Fruit fly (Drosophila melanogaster): ENCODE results near the gene ph-d.
A peak's percentile ranks its signal among the peaks of the same experiment; 100 is the strongest.

The ph-d gene

DNA sequence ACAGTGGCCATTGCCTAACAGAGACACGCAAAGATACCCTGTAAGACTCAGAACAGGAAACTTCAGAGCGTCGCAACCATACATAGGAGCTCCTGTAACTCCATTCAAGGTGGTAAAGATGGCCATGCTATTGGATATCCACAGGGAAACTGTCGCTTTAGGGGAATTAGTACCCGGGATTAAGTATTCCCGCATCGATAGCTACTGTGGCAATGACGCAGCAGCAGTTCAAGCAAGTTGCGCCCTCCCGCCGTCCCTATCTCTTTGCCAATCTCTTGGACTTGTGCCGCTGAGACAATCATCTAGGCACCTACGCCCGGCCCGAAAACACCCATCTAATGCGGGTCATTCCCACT lies 52.4 kb downstream of the ph-d start:
- TF ChIP-seq CG17801 (GFP tag; optimal IDR thresholded peaks at IDR 0.05; ENCODE audit: partially characterized antibody): peak; percentile 72

DNA sequence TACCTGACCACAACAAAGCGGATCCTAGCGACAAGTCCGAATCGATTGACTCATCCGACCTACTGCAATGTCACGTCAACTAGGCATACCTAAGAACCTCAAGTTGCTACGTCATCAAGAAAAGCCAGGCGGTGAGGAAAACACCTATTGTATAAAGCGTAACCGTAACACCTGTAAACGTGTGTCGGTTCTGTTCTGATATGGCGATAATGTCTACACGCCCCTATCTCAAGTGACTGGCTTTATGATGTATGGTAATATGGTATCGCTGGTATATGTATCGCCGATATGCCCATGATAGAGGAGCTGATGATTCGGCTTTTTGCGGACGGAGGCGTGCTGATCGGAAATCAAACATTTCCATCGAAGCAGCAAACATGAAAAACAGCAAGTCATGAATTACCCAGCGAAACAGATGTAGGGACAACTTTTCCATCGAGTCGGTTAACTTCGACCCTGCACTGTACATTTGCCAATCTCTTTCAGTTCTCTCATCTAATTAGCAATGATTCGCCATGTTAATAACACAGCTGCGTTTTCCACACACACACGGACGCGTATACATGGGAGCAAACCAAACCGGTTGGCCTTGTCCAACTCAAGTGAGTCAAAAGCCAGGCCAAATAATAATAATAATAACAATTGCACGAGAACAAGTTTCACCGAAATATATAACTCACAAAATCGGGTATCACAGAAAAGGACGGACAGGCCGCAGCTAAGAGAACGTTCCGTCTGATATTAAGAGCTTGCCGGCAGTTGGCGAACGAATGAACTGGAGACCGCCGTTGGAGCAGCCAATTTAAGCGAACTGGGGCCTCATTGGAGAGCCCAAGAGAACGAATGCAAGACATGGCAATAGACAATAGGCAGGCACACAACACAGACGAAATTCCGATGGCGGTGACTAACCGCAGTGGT lies 53.0 kb downstream of the ph-d start:
- peak; percentile 22 for TF ChIP-seq CG17801 (GFP tag; optimal IDR thresholded peaks at IDR 0.05; ENCODE audit: partially characterized antibody)

DNA sequence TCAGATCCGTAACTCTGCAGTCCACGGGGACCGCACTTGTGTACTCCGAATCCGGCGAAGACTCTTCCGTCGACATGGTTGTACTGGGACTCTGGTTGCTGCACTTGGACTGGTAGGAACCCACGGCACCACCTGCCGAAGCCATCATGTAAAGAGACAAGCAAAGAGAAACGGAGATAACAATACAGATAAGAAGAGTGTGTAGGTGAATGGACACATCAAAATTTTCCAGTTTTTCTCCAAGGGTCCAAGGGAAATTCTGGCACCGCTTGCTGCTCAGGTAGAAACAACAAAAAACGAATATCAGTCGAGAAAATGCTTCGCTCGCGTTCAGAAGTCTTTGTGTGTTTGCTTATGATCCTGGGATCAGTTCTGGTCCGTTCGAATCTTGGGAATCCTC lies 54.8 kb downstream of the ph-d start, which contains the start of gene CG4194:
Gene CG4194, plus strand, starts transcription at position 301 of the 400 bp plus-strand sequence.
- no peak for TF ChIP-seq CG17801 (GFP tag; optimal IDR thresholded peaks at IDR 0.05; ENCODE audit: partially characterized antibody)

- no peak for TF ChIP-seq CG17801 (GFP tag; optimal IDR thresholded peaks at IDR 0.05; ENCODE audit: partially characterized antibody)
These were observed 56.8 kb downstream of the ph-d start, which contains the start of gene CG14054 for dm6 chrX:2066259-2066658. Gene CG14054, minus strand, starts transcription at chrX:2066359.

All from ovary, adult (tissue).